Fruit fly (Drosophila melanogaster): ENCODE results near the gene Ugalt.
A peak's percentile ranks its signal among the peaks of the same experiment; 100 is the strongest.

Gene Ugalt

DNA sequence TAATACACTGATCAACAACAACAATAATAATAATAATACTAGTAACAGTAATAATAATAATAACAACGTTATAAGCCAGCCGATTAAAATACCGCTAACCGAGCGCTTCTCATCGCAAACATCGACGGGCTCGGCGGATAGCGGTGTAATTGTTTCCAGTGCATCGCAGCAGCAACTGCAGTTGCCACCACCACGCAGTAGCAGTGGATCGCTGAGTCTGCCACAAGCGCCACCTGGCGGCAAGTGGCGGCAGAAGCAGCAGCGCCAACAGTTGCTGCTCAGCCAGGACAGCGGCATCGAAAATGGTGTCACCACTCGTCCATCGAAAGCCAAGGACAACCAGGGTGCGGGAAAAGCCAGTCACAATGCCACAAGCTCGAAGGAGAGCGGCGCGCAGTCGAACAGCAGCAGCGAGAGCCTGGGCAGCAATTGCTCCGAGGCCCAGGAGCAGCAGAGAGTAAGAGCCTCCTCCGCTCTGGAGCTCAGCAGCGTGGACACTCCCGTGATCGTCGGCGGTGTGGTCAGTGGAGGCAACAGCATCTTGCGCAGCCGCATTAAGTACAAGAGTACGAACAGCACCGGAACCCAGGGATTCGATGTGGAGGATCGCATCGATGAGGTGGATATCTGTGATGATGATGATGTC is 44.1 kb downstream of the Ugalt start (continued):
- TF ChIP-seq Gug (GFP tag; IDR thresholded peaks at IDR 0.05) (no peak), Spps (tag; optimal IDR thresholded peaks at IDR 0.05) (no peak), bigmax (GFP tag; optimal IDR thresholded peaks at IDR 0.05) (no peak), CG15514 (GFP tag; optimal IDR thresholded peaks at IDR 0.05) (no peak), Elba2 (GFP tag; optimal IDR thresholded peaks at IDR 0.05) (no peak), Atf3 (GFP tag; optimal IDR thresholded peaks at IDR 0.05) (no peak), Myb (GFP tag; optimal IDR thresholded peaks at IDR 0.05) (no peak), schlank (tag; optimal IDR thresholded peaks at IDR 0.05) (no peak), CG1792 (GFP tag; optimal IDR thresholded peaks at IDR 0.05) (no peak), Ptx1 (GFP tag; IDR thresholded peaks at IDR 0.05) (no peak), CG7987 (GFP tag; optimal IDR thresholded peaks at IDR 0.05) (no peak), Hr39 (optimal IDR thresholded peaks at IDR 0.05) (no peak), fd102C (GFP tag; optimal IDR thresholded peaks at IDR 0.05) (no peak), ftz-f1 (GFP tag; optimal IDR thresholded peaks at IDR 0.05) (no peak), Hr51 (GFP tag; optimal IDR thresholded peaks at IDR 0.05) (no peak), Lpt (GFP tag; optimal IDR thresholded peaks at IDR 0.05) (no peak), CG17829 (tag; optimal IDR thresholded peaks at IDR 0.05) (no peak), CG10979 (tag; optimal IDR thresholded peaks at IDR 0.05) (peak; percentile 5), CG18619 (GFP tag; optimal IDR thresholded peaks at IDR 0.05) (no peak), CG33557 (GFP tag; optimal IDR thresholded peaks at IDR 0.05) (no peak), ci (GFP tag; IDR thresholded peaks at IDR 0.05) (peak; percentile 61; the same call in 2 of the 3 replicates), Xrp1 (GFP tag; IDR thresholded peaks at IDR 0.05) (peak; percentile 19; the same call in 1 of the 2 replicates), CG2202 (tag; optimal IDR thresholded peaks at IDR 0.05) (no peak), CG10654 (GFP tag; optimal IDR thresholded peaks at IDR 0.05) (no peak), dysf (GFP tag; IDR thresholded peaks at IDR 0.05) (no peak), Meics (GFP tag; optimal IDR thresholded peaks at IDR 0.05) (no peak), MESR4 (GFP tag; optimal IDR thresholded peaks at IDR 0.05) (no peak), Kr (GFP tag; optimal IDR thresholded peaks at IDR 0.05) (no peak), bab2 (GFP tag; optimal IDR thresholded peaks at IDR 0.05) (no peak), CG6683 (GFP tag; optimal IDR thresholded peaks at IDR 0.05) (no peak), Gsc (GFP tag; IDR thresholded peaks at IDR 0.05) (no peak), CG18476 (GFP tag; optimal IDR thresholded peaks at IDR 0.05) (no peak), CG42726 (GFP tag; IDR thresholded peaks at IDR 0.05; ENCODE audit: partially characterized antibody) (no peak), luna (GFP tag; optimal IDR thresholded peaks at IDR 0.05) (no peak), unc-4 (GFP tag; IDR thresholded peaks at IDR 0.05; ENCODE audit: partially characterized antibody) (no peak), Atf-2 (GFP tag; optimal IDR thresholded peaks at IDR 0.05) (no peak), CG7839 (tag; optimal IDR thresholded peaks at IDR 0.05) (peak; percentile 9), MBD-R2 (GFP tag; IDR thresholded peaks at IDR 0.05) (no peak), CG3726 (GFP tag; IDR thresholded peaks at IDR 0.05) (no peak), Poxn (GFP tag; IDR thresholded peaks at IDR 0.05) (no peak), CG12219 (GFP tag; optimal IDR thresholded peaks at IDR 0.05) (no peak), CG31224 (GFP tag; IDR thresholded peaks at IDR 0.05) (no peak), abd-A (tag; optimal IDR thresholded peaks at IDR 0.05) (no peak), Lhr (GFP tag; optimal IDR thresholded peaks at IDR 0.05) (no peak), Optix (GFP tag; IDR thresholded peaks at IDR 0.05) (no peak), HLH54F (GFP tag; optimal IDR thresholded peaks at IDR 0.05) (no peak), CG13296 (GFP tag; optimal IDR thresholded peaks at IDR 0.05) (no peak), kah (GFP tag; optimal IDR thresholded peaks at IDR 0.05) (no peak), CG11695 (GFP tag; IDR thresholded peaks at IDR 0.05) (no peak), CG4282 (GFP tag; optimal IDR thresholded peaks at IDR 0.05) (no peak), CG18764 (GFP tag; optimal IDR thresholded peaks at IDR 0.05) (no peak)

All from whole organism, embryonic.